Worm (Caenorhabditis elegans) whole organism, early embryonic: Measurements from ENCODE around the gene Y39B6A.69.

Experiments
- B0310.2 ChIP-seq: sonication (generic microtip); optimal IDR thresholded peaks from 2 replicates; lab custom pipeline; 2016; ENCODE audit warnings: mild to moderate bottlenecking, missing genetic modification characterization, missing compliant biosample characterization
- F13C5.2 ChIP-seq: sonication (generic microtip); optimal IDR thresholded peaks from 2 replicates; lab custom pipeline; 2017; ENCODE audit warnings: mild to moderate bottlenecking, missing genetic modification characterization, inconsistent platforms, missing compliant biosample characterization
- aly-1 ChIP-seq: sonication (generic microtip); optimal IDR thresholded peaks from 2 replicates; lab custom pipeline; 2016; ENCODE audit warnings: missing genetic modification characterization, missing compliant biosample characterization
- ama-1 ChIP-seq: fragments of 150-350 bp; optimal IDR thresholded peaks from 2 replicates; lab custom pipeline; 2014
- ceh-13 ChIP-seq: fragments of 200-800 bp; sonication (Bioruptor generic); optimal IDR thresholded peaks from 2 replicates; lab custom pipeline; 2018; ENCODE audit warnings: mild to moderate bottlenecking, missing genetic modification characterization, missing compliant biosample characterization
- ceh-36 ChIP-seq: sonication (generic microtip); optimal IDR thresholded peaks from 2 replicates; lab custom pipeline; 2016; ENCODE audit warnings: missing genetic modification characterization, inconsistent platforms, missing compliant biosample characterization
- ets-7 ChIP-seq: sonication (generic microtip); optimal IDR thresholded peaks from 2 replicates; lab custom pipeline; 2016; ENCODE audit warnings: missing genotype, missing genetic modification characterization, missing compliant biosample characterization
- flt-1 ChIP-seq: fragments of 200-800 bp; sonication (Bioruptor generic); IDR thresholded peaks from 2 replicates; pipeline ENCODE4 v1.3.6; 2022; ENCODE audit warnings: missing genetic modification characterization, missing compliant biosample characterization
- hmbx-1 ChIP-seq: sonication (generic microtip); optimal IDR thresholded peaks from 2 replicates; lab custom pipeline; 2016; ENCODE audit warnings: mild to moderate bottlenecking, missing genetic modification characterization, missing compliant biosample characterization
- hmg-4 ChIP-seq: fragments of 200-800 bp; sonication (Bioruptor generic); optimal IDR thresholded peaks from 2 replicates; lab custom pipeline; 2018; ENCODE audit warnings: mild to moderate bottlenecking, missing genetic modification characterization, missing compliant biosample characterization
- hnd-1 ChIP-seq: sonication (generic microtip); optimal IDR thresholded peaks from 2 replicates; lab custom pipeline; 2016; ENCODE audit warnings: missing genetic modification characterization, missing compliant biosample characterization
- pes-1 ChIP-seq: fragments of 200-800 bp; sonication (Bioruptor generic); IDR thresholded peaks from 2 replicates; pipeline ENCODE4 v1.3.6; 2022; ENCODE audit warnings: missing genetic modification reagents, missing genetic modification characterization, missing compliant biosample characterization
- scrt-1 ChIP-seq: fragments of 200-800 bp; sonication (Bioruptor generic); IDR thresholded peaks from 2 replicates; pipeline ENCODE4 v1.3.6; 2022; ENCODE audit warnings: missing genetic modification characterization, missing compliant biosample characterization
- sea-1 ChIP-seq: fragments of 200-800 bp; sonication (Bioruptor generic); conservative IDR thresholded peaks from 2 replicates; pipeline ENCODE4 v1.3.6; 2022; ENCODE audit warnings: missing genetic modification characterization, missing compliant biosample characterization
- tbx-11 ChIP-seq: fragments of 200-800 bp; sonication (Bioruptor generic); IDR thresholded peaks from 2 replicates; pipeline ENCODE4 v1.3.6; 2022; ENCODE audit warnings: missing genetic modification characterization, missing compliant biosample characterization
- tbx-37 ChIP-seq: fragments of 200-800 bp; sonication (Bioruptor generic); conservative IDR thresholded peaks from 2 replicates; pipeline ENCODE4 v1.3.6; 2022; ENCODE audit warnings: missing genetic modification reagents, missing genetic modification characterization, missing compliant biosample characterization
- tra-4 ChIP-seq: sonication (generic microtip); optimal IDR thresholded peaks from 2 replicates; lab custom pipeline; 2017; ENCODE audit warnings: missing genetic modification characterization, missing compliant biosample characterization

The Y39B6A.69 gene

ce11 chrV:19136206-19136605 is 16.0 kb downstream of the Y39B6A.69 start, which contains the start of gene Y39B6A.9:
Y39B6A.9 (plus strand) TSS chrV:19136506.
- TF ChIP-seq flt-1 (GFP tag; lab: Robert Waterston, UW) (no peak), hnd-1 (tag; lab: Kevin White, UChicago) (no peak), pes-1 (GFP tag; lab: Robert Waterston, UW) (no peak), hmg-4 (GFP tag; lab: Kevin White, UChicago) (no peak), tbx-37 (GFP tag; lab: Robert Waterston, UW) (no peak), F13C5.2 (tag; lab: Kevin White, UChicago) (no peak), tbx-11 (no peak), ama-1 (lab: Kevin White, UChicago) (no peak), tra-4 (tag; lab: Kevin White, UChicago) (no peak), hmbx-1 (tag; lab: Kevin White, UChicago) (no peak), scrt-1 (GFP tag; lab: Robert Waterston, UW) (no peak), aly-1 (no peak), ceh-13 (GFP tag; lab: Kevin White, UChicago) (no peak), B0310.2 (tag; lab: Kevin White, UChicago) (no peak), ceh-36 (no peak), ets-7 (no peak), sea-1 (GFP tag; lab: Robert Waterston, UW) (no peak)

DNA sequence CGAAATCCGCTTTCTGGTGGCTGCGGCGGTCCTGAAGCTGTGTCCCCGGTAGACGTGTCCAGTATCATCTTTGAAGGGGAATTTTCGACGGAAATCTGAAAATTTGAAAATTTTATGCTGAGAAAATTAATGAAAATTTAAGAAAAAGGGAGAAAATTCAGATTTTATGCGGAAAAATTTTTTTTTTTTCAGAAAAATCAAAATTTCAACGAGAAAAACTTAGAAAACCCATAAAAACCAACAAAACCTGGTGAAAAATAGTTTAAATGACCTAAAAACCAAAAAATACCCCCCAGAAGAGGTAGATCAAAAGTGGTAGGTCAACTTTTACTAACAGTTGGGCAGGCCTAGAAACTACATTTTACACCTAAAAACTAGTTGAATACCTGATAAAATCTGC is 18.7 kb downstream of the Y39B6A.69 start, which contains the start of gene Y39B6A.10:
Y39B6A.10 (minus strand) TSS at position 101 of the 400 bp plus-strand sequence.
- TF ChIP-seq ceh-13 (GFP tag; lab: Kevin White, UChicago) (no peak), ets-7 (no peak), hmg-4 (GFP tag; lab: Kevin White, UChicago) (no peak), hnd-1 (tag; lab: Kevin White, UChicago) (no peak), ceh-36 (no peak), tbx-37 (GFP tag; lab: Robert Waterston, UW) (no peak), pes-1 (GFP tag; lab: Robert Waterston, UW) (no peak), hmbx-1 (tag; lab: Kevin White, UChicago) (no peak), B0310.2 (tag; lab: Kevin White, UChicago) (no peak), scrt-1 (GFP tag; lab: Robert Waterston, UW) (no peak)

ce11 chrV:19131848-19132401 is 20.3 kb downstream of the Y39B6A.69 start:
- TF ChIP-seq hmg-4 (GFP tag; lab: Kevin White, UChicago) (no peak), hnd-1 (tag; lab: Kevin White, UChicago) (no peak), hmbx-1 (tag; lab: Kevin White, UChicago) (no peak), tra-4 (tag; lab: Kevin White, UChicago) (no peak), ceh-13 (GFP tag; lab: Kevin White, UChicago) (no peak), pes-1 (GFP tag; lab: Robert Waterston, UW) (no peak), B0310.2 (tag; lab: Kevin White, UChicago) (no peak), flt-1 (GFP tag; lab: Robert Waterston, UW) (no peak), ama-1 (lab: Kevin White, UChicago) (no peak), tbx-11 (no peak), ceh-36 (no peak), scrt-1 (GFP tag; lab: Robert Waterston, UW) (no peak), tbx-37 (GFP tag; lab: Robert Waterston, UW) (no peak), ets-7 (no peak), F13C5.2 (tag; lab: Kevin White, UChicago) (no peak)

DNA sequence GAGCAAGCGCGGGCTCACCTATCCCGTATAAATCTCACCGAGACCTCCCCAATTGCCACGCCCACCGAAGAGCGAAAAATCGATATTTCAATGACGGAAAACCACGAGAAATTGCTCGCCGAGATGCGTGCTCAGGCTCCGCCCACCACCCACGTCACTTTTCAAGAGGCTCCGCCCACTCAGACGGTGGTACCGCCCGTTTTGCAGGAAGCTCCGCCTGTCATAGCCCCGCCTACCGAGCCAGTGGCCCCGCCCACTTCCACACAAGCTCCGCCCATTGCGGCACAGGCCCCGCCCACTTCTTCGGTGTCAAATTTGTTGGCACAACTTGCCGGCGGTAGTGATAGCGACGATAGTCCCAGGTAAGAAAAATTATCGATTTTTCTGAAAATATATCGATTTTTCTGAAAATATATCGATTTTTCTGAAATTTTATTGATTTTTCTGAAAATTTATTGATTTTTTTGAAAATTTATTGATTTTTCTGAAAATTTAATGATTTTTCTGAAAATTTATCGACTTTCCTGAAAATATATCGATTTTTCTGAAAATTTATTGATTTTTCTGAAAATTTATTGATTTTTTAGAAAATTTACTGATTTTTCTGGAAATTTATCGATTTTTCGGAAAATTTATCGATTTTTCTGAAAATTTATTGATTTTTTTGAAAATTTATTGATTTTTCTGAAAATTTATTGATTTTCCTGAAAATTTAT is 22.6 kb downstream of the Y39B6A.69 start:
- TF ChIP-seq F13C5.2 (tag; lab: Kevin White, UChicago): no peak
- no peak for TF ChIP-seq ceh-36
- TF ChIP-seq tbx-37 (GFP tag; lab: Robert Waterston, UW): no peak
- no peak for TF ChIP-seq hmbx-1 (tag; lab: Kevin White, UChicago)
- TF ChIP-seq tra-4 (tag; lab: Kevin White, UChicago): no peak
- no peak for TF ChIP-seq aly-1
- no peak for TF ChIP-seq tbx-11
- TF ChIP-seq ama-1 (lab: Kevin White, UChicago): no peak
- TF ChIP-seq ceh-13 (GFP tag; lab: Kevin White, UChicago): no peak
- TF ChIP-seq scrt-1 (GFP tag; lab: Robert Waterston, UW): no peak
- no peak for TF ChIP-seq ets-7
- no peak for TF ChIP-seq hnd-1 (tag; lab: Kevin White, UChicago)
- no peak for TF ChIP-seq pes-1 (GFP tag; lab: Robert Waterston, UW)
- no peak for TF ChIP-seq B0310.2 (tag; lab: Kevin White, UChicago)
- no peak for TF ChIP-seq hmg-4 (GFP tag; lab: Kevin White, UChicago)
- no peak for TF ChIP-seq flt-1 (GFP tag; lab: Robert Waterston, UW)

DNA sequence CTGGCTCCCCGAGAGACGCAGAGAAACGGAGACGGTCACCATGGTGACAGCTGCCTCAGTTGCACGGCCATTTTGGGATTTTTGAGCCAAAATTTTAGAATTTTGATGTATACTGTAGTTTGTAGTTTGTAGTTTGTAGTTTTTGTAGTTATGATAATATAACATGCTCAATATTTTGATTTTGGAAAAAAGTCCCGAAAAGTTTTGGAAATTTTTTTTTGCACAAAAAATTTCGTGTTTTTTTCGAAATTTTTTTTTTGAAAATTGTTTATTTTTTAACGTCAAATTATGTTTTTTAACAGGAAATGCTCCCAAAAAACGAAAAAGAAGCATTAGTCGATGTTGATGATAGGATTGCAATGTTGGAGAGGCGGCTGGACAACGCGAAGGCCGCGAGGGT is 25.0 kb downstream of the Y39B6A.69 start, which contains the start of gene dyf-17:
dyf-17 (plus strand) TSS at position 301 of the 400 bp plus-strand sequence.
- TF ChIP-seq ets-7: no peak
- no peak for TF ChIP-seq tbx-37 (GFP tag; lab: Robert Waterston, UW)
- no peak for TF ChIP-seq tra-4 (tag; lab: Kevin White, UChicago)
- no peak for TF ChIP-seq flt-1 (GFP tag; lab: Robert Waterston, UW)
- TF ChIP-seq F13C5.2 (tag; lab: Kevin White, UChicago): no peak
- no peak for TF ChIP-seq ceh-36
- TF ChIP-seq tbx-11: no peak
- no peak for TF ChIP-seq B0310.2 (tag; lab: Kevin White, UChicago)
- TF ChIP-seq sea-1 (GFP tag; lab: Robert Waterston, UW): no peak

DNA sequence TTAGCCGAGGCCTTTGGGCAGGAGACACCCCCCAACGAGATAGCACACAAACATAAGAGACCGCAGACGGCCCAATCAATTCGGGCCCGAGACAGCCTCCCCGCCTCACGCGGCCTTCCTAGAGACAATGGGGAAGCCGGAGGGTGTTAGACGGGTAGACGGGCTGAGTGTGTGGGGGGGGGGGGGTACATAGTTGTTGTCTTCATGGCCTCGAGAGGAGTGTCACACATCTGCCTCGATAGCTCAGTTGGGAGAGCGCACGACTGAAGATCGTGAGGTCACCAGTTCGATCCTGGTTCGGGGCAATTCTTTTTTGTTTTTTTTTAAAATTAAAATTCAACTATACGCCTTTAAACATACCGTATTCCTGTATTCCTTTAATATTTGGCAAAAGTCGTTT is 26.4 kb downstream of the Y39B6A.69 start:
- TF ChIP-seq ceh-36 (peak; percentile 81), flt-1 (GFP tag; lab: Robert Waterston, UW) (peak; percentile 92), aly-1 (peak; percentile 36), tbx-37 (GFP tag; lab: Robert Waterston, UW) (peak; percentile 90), F13C5.2 (tag; lab: Kevin White, UChicago) (peak; percentile 79), pes-1 (GFP tag; lab: Robert Waterston, UW) (peak; percentile 92), ets-7 (no peak), ama-1 (lab: Kevin White, UChicago) (no peak), hmbx-1 (tag; lab: Kevin White, UChicago) (peak; percentile 57), sea-1 (GFP tag; lab: Robert Waterston, UW) (peak; percentile 92), ceh-13 (GFP tag; lab: Kevin White, UChicago) (peak; percentile 72), hmg-4 (GFP tag; lab: Kevin White, UChicago) (peak; percentile 85), tbx-11 (peak; percentile 84), tra-4 (tag; lab: Kevin White, UChicago) (peak; percentile 47), scrt-1 (GFP tag; lab: Robert Waterston, UW) (peak; percentile 89), hnd-1 (tag; lab: Kevin White, UChicago) (peak; percentile 57), B0310.2 (tag; lab: Kevin White, UChicago) (peak; percentile 85)
